Fruit fly (Drosophila melanogaster) whole organism, wandering third instar larva: Measurements from ENCODE around the gene AnxB11.

Experiments
- Abd-B ChIP-seq: fragments of >200 bp; optimal IDR thresholded peaks from 2 replicates; lab custom pipeline; 2017; ENCODE audit warnings: missing biosample characterization, missing genetic modification characterization
- CG32264 ChIP-seq: fragments of 200-800 bp; sonication (Bioruptor generic); optimal IDR thresholded peaks from 2 replicates; lab custom pipeline; 2016; ENCODE audit warnings: missing biosample characterization, missing genetic modification characterization
- CrebA ChIP-seq: fragments of 200-800 bp; sonication (Bioruptor generic); optimal IDR thresholded peaks from 2 replicates; lab custom pipeline; 2016; ENCODE audit warnings: missing biosample characterization, mild to moderate bottlenecking, missing genetic modification characterization, borderline replicate concordance
- Dfd ChIP-seq: fragments of >200 bp; optimal IDR thresholded peaks from 2 replicates; lab custom pipeline; 2017; ENCODE audit warnings: missing biosample characterization, missing genetic modification characterization
- Dif ChIP-seq: fragments of 200-275, 200-300 bp; sonication (Bioruptor generic); optimal IDR thresholded peaks from 2 replicates; lab custom pipeline; 2018; ENCODE audit warnings: missing biosample characterization, missing genetic modification characterization; ENCODE audit not compliant: partially characterized antibody
- GATAd ChIP-seq: sonication (Bioruptor generic); optimal IDR thresholded peaks from 2 replicates; lab custom pipeline; 2016; ENCODE audit warnings: missing biosample characterization, missing genetic modification characterization
- HLH106 ChIP-seq: fragments of 200-800 bp; optimal IDR thresholded peaks from 3 replicates; lab custom pipeline; 2019; ENCODE audit warnings: missing biosample characterization, mild to moderate bottlenecking, missing genetic modification characterization, moderate library complexity
- Hnf4 ChIP-seq: fragments of 200-800 bp; sonication (Bioruptor generic); optimal IDR thresholded peaks from 2 replicates; lab custom pipeline; 2016; ENCODE audit warnings: missing biosample characterization, mild to moderate bottlenecking, missing genetic modification characterization
- Hr78 ChIP-seq: fragments of >200 bp; optimal IDR thresholded peaks from 2 replicates; lab custom pipeline; 2017; ENCODE audit warnings: missing biosample characterization, missing genetic modification characterization
- Hr83 ChIP-seq: fragments of 200-300 bp; sonication (Bioruptor generic); optimal IDR thresholded peaks from 2 replicates; lab custom pipeline; 2016; ENCODE audit warnings: missing biosample characterization, mild to moderate bottlenecking, missing genetic modification characterization, moderate library complexity; ENCODE audit not compliant: poor library complexity, severe bottlenecking
- Myc ChIP-seq: fragments of >200 bp; optimal IDR thresholded peaks from 2 replicates; lab custom pipeline; 2017
- N ChIP-seq: fragments of >200 bp; optimal IDR thresholded peaks from 2 replicates; lab custom pipeline; 2018; ENCODE audit warnings: missing biosample characterization, missing external identifiers, missing genetic modification characterization
- OdsH ChIP-seq: fragments of 200-800 bp; sonication (Bioruptor generic); optimal IDR thresholded peaks from 2 replicates; lab custom pipeline; 2016; ENCODE audit warnings: missing biosample characterization, mild to moderate bottlenecking, missing genetic modification characterization
- Rel ChIP-seq, 2 experiments: fragments of 200-800 bp; sonication (Bioruptor generic) in 1 of 2; optimal IDR thresholded peaks; 2 replicates in 1 of 2; 3 replicates in 1 of 2; lab custom pipeline; 2016 to 2019; ENCODE audit warnings: mild to moderate bottlenecking in 2 of 2, missing biosample characterization in 2 of 2, missing genetic modification characterization in 2 of 2, moderate library complexity in 1 of 2
- Sp1 ChIP-seq: fragments of 200-800 bp; sonication (Bioruptor generic); optimal IDR thresholded peaks from 3 replicates; lab custom pipeline; 2019; ENCODE audit warnings: missing biosample characterization, mild to moderate bottlenecking, missing genetic modification characterization, moderate library complexity
- Vsx2 ChIP-seq: fragments of 200-300, 225-300 bp; sonication (Bioruptor generic); optimal IDR thresholded peaks from 2 replicates; lab custom pipeline; 2018; ENCODE audit warnings: missing biosample characterization, missing genetic modification characterization; ENCODE audit not compliant: partially characterized antibody
- br ChIP-seq: fragments of 200-800 bp; sonication (Bioruptor generic); optimal IDR thresholded peaks from 2 replicates; lab custom pipeline; 2016; ENCODE audit warnings: missing biosample characterization, missing genetic modification characterization
- brk ChIP-seq: fragments of 200-800 bp; sonication (Bioruptor generic); optimal IDR thresholded peaks from 2 replicates; lab custom pipeline; 2016; ENCODE audit warnings: missing biosample characterization, mild to moderate bottlenecking, missing genetic modification characterization
- dmrt93B ChIP-seq: fragments of 200-800 bp; sonication (Bioruptor generic); optimal IDR thresholded peaks from 2 replicates; lab custom pipeline; 2018; ENCODE audit warnings: missing biosample characterization, mild to moderate bottlenecking, missing genetic modification characterization
- dsf ChIP-seq: sonication (Bioruptor generic); optimal IDR thresholded peaks from 2 replicates; lab custom pipeline; 2016; ENCODE audit warnings: missing biosample characterization, missing genetic modification characterization, borderline replicate concordance
- ey ChIP-seq: fragments of 200-800 bp; sonication (Bioruptor generic); optimal IDR thresholded peaks from 2 replicates; lab custom pipeline; 2016; ENCODE audit warnings: missing biosample characterization, missing genetic modification characterization
- foxo ChIP-seq, 2 experiments: fragments of 200-800 bp; sonication (Bioruptor generic); optimal IDR thresholded peaks; 2 replicates in 1 of 2; 3 replicates in 1 of 2; lab custom pipeline; 2016 to 2017; ENCODE audit warnings: missing biosample characterization in 2 of 2, missing genetic modification characterization in 2 of 2
- fru ChIP-seq: fragments of 200-800 bp; sonication (Bioruptor generic); optimal IDR thresholded peaks from 3 replicates; lab custom pipeline; 2016; ENCODE audit warnings: missing biosample characterization, mild to moderate bottlenecking, missing genetic modification characterization
- h ChIP-seq: fragments of 200-800 bp; sonication (Bioruptor generic); optimal IDR thresholded peaks from 3 replicates; lab custom pipeline; 2016; ENCODE audit warnings: missing biosample characterization, mild to moderate bottlenecking, missing genetic modification characterization
- jim ChIP-seq: fragments of 175-275, 200-325 bp; sonication (Bioruptor generic); optimal IDR thresholded peaks from 2 replicates; lab custom pipeline; 2016; ENCODE audit warnings: missing biosample characterization, mild to moderate bottlenecking, missing genetic modification characterization
- lola ChIP-seq: fragments of >200 bp; optimal IDR thresholded peaks from 2 replicates; lab custom pipeline; 2017; ENCODE audit warnings: missing biosample characterization, missing genetic modification characterization
- pan ChIP-seq: fragments of >200 bp; optimal IDR thresholded peaks from 2 replicates; lab custom pipeline; 2017
- rgr ChIP-seq: fragments of 200-800 bp; sonication (Bioruptor generic); optimal IDR thresholded peaks from 3 replicates; lab custom pipeline; 2016; ENCODE audit warnings: missing biosample characterization, mild to moderate bottlenecking, missing genetic modification characterization
- sage ChIP-seq: fragments of 200-800 bp; sonication (Bioruptor generic); optimal IDR thresholded peaks from 2 replicates; lab custom pipeline; 2016; ENCODE audit warnings: missing biosample characterization, mild to moderate bottlenecking, missing genetic modification characterization
- sv ChIP-seq: fragments of 200-800 bp; sonication (Bioruptor generic); optimal IDR thresholded peaks from 3 replicates; lab custom pipeline; 2016; ENCODE audit warnings: missing biosample characterization, missing genetic modification characterization
- tai ChIP-seq: sonication (Bioruptor generic); optimal IDR thresholded peaks from 2 replicates; lab custom pipeline; 2016; ENCODE audit warnings: missing biosample characterization, missing genetic modification characterization
- usp ChIP-seq: fragments of >200 bp; optimal IDR thresholded peaks from 2 replicates; lab custom pipeline; 2017; ENCODE audit warnings: missing biosample characterization, missing genetic modification characterization
- woc ChIP-seq: sonication (Bioruptor generic); optimal IDR thresholded peaks from 2 replicates; lab custom pipeline; 2016; ENCODE audit warnings: missing biosample characterization, mild to moderate bottlenecking, missing genetic modification characterization

The AnxB11 gene

DNA sequence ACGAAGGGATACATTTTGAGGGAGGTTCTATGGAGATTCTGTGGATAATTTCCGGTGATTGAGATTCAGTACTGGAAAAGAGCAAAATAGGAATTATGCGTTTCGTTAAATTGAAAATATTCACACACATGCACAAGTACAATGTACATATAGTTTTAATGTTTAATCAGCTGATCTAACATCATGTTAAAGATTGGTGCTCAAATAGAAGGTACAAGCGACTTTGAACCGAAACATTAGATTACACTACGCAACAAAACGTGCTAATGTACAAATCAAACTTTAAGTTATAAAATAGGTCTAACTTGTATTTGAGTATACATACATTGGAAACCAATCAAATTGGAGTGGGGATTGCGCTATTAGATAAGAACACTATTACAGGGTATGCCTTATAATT lies 2.0 kb downstream of the AnxB11 start:
- TF ChIP-seq Dfd (no peak), sv (GFP tag; lab: Kevin White, UChicago) (no peak), rgr (GFP tag; lab: Kevin White, UChicago) (no peak), woc (GFP tag; lab: Kevin White, UChicago) (no peak), br (GFP tag; lab: Kevin White, UChicago) (no peak), brk (GFP tag; lab: Kevin White, UChicago) (no peak), Vsx2 (GFP tag; lab: Kevin White, UChicago) (no peak), Hr78 (no peak), dsf (GFP tag; lab: Kevin White, UChicago) (no peak), OdsH (GFP tag; lab: Kevin White, UChicago) (no peak), Abd-B (GFP tag; lab: Kevin White, UChicago) (no peak), Rel (GFP tag; optimal IDR thresholded peaks at IDR 0.05; lab: Kevin White, UChicago) (no peak), Rel (tag; optimal IDR thresholded peaks at IDR 0.05; lab: Kevin White, UChicago) (no peak), lola (GFP tag; lab: Kevin White, UChicago) (no peak), tai (GFP tag; lab: Kevin White, UChicago) (no peak), N (no peak), GATAd (no peak), Dif (GFP tag; lab: Kevin White, UChicago) (no peak), sage (GFP tag; lab: Kevin White, UChicago) (no peak), dmrt93B (GFP tag; lab: Kevin White, UChicago) (no peak)

DNA sequence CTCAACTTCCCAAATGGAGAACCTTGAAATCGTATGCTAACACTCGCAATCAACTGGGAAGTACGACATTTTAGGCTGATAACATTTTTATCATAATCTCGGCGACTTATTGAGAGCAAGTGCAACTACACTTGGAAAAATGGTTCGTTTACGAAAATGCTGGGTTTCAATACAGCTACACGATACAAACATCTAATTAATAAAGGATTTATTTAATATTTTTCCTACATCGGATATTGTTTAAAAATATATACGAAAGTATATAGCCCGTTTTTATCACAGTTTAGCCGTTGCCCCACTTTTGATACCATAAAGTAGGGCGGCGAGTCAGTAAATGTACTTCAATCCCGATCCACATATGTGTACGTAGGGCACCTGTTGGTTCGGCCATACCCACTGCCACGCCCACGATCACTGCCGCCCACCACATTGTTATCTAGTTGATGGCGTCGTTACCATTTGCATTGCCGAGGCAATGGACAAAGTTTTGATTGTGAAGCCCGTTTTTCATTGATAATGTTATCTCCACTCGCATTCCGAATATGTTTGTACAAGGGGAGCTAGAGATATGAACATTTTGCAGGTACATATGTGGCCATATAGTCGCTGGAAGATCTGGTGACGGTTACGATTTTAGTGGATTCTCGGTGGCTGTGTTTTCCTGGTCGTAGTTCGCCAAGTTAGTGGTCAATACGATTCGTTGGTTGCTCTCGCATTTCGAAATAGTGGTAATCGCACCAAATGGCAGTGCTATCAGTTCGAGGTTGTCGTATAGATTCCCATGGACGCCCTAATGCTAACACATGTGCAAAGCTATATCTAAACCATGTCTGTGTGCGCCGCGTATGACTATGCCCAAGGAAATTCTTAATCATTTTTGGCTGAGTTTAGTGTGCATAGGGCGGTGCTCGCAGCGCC lies 7.4 kb downstream of the AnxB11 start, which contains the start of gene Traf-like:
Traf-like (plus strand) TSS at position 596 of the 918 bp plus-strand sequence.
- TF ChIP-seq sv (GFP tag; lab: Kevin White, UChicago) (no peak), Myc (lab: Kevin White, UChicago) (no peak), h (peak; percentile 24), lola (GFP tag; lab: Kevin White, UChicago) (no peak), CG32264 (GFP tag; lab: Kevin White, UChicago) (no peak), Hnf4 (GFP tag; lab: Kevin White, UChicago) (no peak), HLH106 (tag; lab: Kevin White, UChicago) (peak; percentile 9), jim (GFP tag; lab: Kevin White, UChicago) (no peak), rgr (GFP tag; lab: Kevin White, UChicago) (no peak), pan (lab: Kevin White, UChicago) (no peak), Rel (GFP tag; optimal IDR thresholded peaks at IDR 0.05; lab: Kevin White, UChicago) (no peak), Rel (tag; optimal IDR thresholded peaks at IDR 0.05; lab: Kevin White, UChicago) (peak; percentile 72), fru (GFP tag; lab: Kevin White, UChicago) (peak; percentile 34), CrebA (GFP tag; lab: Kevin White, UChicago) (no peak), Sp1 (GFP tag; lab: Kevin White, UChicago) (no peak), foxo (GFP tag; optimal IDR thresholded peaks at IDR 0.05; lab: Kevin White, UChicago) (peak in 1 of 2 experiments; percentile 48), dmrt93B (GFP tag; lab: Kevin White, UChicago) (no peak), ey (GFP tag; lab: Kevin White, UChicago) (no peak), Dif (GFP tag; lab: Kevin White, UChicago) (peak; percentile 47)

DNA sequence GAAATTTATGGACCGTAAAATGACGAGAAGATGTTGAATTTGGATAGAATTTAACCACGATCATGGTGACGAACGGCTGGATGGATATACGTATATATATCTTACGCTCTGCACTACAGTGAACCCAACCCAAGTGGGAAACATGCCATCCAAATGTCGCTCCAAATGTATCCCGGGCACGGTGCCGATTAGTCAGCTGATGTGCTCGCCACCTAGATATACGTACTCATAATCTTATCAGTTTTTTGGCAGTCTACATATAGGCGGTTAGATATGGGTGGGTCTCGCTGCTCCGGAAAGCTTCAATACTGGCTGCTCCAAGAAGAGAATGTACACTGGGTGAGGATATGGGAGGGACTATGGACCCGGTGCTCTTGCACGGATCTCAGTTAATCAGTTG lies 16.0 kb downstream of the AnxB11 start:
- TF ChIP-seq OdsH (GFP tag; lab: Kevin White, UChicago) (no peak), Sp1 (GFP tag; lab: Kevin White, UChicago) (no peak), sv (GFP tag; lab: Kevin White, UChicago) (no peak), Abd-B (GFP tag; lab: Kevin White, UChicago) (no peak), Myc (lab: Kevin White, UChicago) (no peak), usp (GFP tag; lab: Kevin White, UChicago) (no peak), pan (lab: Kevin White, UChicago) (no peak), foxo (GFP tag; optimal IDR thresholded peaks at IDR 0.05; lab: Kevin White, UChicago) (no peak), h (no peak), GATAd (no peak), Hnf4 (GFP tag; lab: Kevin White, UChicago) (no peak), fru (GFP tag; lab: Kevin White, UChicago) (no peak), Dif (GFP tag; lab: Kevin White, UChicago) (no peak), CG32264 (GFP tag; lab: Kevin White, UChicago) (no peak), brk (GFP tag; lab: Kevin White, UChicago) (no peak), dmrt93B (GFP tag; lab: Kevin White, UChicago) (no peak), Hr83 (no peak), br (GFP tag; lab: Kevin White, UChicago) (no peak), N (no peak)
